Fruit fly (Drosophila melanogaster): ENCODE measurements around the gene CG5938.

The CG5938 gene

dm6 chr3R:27281022-27281810 lies 6.6 kb downstream of the CG5938 start:
- TF ChIP-seq CG33017 (tag; optimal IDR thresholded peaks at IDR 0.05) (peak; percentile 92), cic (GFP tag; optimal IDR thresholded peaks at IDR 0.05) (peak; percentile 96), CG7101 (tag; optimal IDR thresholded peaks at IDR 0.05) (peak; percentile 90), cnc (optimal IDR thresholded peaks at IDR 0.05) (no peak), CG7045 (GFP tag; optimal IDR thresholded peaks at IDR 0.05) (peak; percentile 81), CG14711 (tag; optimal IDR thresholded peaks at IDR 0.05) (peak; percentile 83), Clk (GFP tag; optimal IDR thresholded peaks at IDR 0.05) (peak; percentile 70), bab1 (GFP tag; optimal IDR thresholded peaks at IDR 0.05) (peak; percentile 81), toe (GFP tag; optimal IDR thresholded peaks at IDR 0.05) (peak; percentile 58), ovo (GFP tag; optimal IDR thresholded peaks at IDR 0.05) (peak; percentile 19), CG5204 (GFP tag; optimal IDR thresholded peaks at IDR 0.05) (peak; percentile 79), Hr96 (GFP tag; optimal IDR thresholded peaks at IDR 0.05) (peak; percentile 87), CG11617 (GFP tag; optimal IDR thresholded peaks at IDR 0.05) (peak; percentile 74), tj (GFP tag; optimal IDR thresholded peaks at IDR 0.05) (peak; percentile 52), pad (GFP tag; optimal IDR thresholded peaks at IDR 0.05) (peak; percentile 63), kay (GFP tag; ENCODE audit: borderline replicate concordance) (no peak), Crg-1 (GFP tag; optimal IDR thresholded peaks at IDR 0.05) (peak; percentile 81), Mnt (GFP tag; optimal IDR thresholded peaks at IDR 0.05) (peak; percentile 70), CG1620 (GFP tag; optimal IDR thresholded peaks at IDR 0.05) (peak; percentile 47), CG12768 (GFP tag; optimal IDR thresholded peaks at IDR 0.05) (peak; percentile 93)

DNA sequence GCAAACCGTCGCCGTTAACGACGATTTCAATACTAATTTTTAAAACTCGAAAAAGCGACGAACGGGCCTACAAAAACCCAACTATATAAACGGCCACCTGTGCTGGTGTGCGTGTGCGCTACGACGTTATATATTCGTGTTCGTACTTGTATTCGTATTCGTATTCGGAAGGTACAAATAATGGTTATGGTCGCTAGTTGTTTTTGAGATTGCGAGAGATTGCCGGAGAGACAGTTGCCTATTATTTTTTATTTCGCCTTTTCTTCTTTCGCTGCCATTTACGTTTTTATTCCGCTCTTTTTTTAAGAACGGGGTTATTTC lies 7.2 kb downstream of the CG5938 start:
- TF ChIP-seq Mnt (GFP tag; optimal IDR thresholded peaks at IDR 0.05) (peak; percentile 16), bab1 (GFP tag; optimal IDR thresholded peaks at IDR 0.05) (no peak), cic (GFP tag; optimal IDR thresholded peaks at IDR 0.05) (peak; percentile 30), Hr96 (GFP tag; optimal IDR thresholded peaks at IDR 0.05) (peak; percentile 4)

- TF ChIP-seq CG7101 (tag; optimal IDR thresholded peaks at IDR 0.05) (peak; percentile 75), kay (GFP tag; ENCODE audit: borderline replicate concordance) (no peak), CG7045 (GFP tag; optimal IDR thresholded peaks at IDR 0.05) (peak; percentile 68), pad (GFP tag; optimal IDR thresholded peaks at IDR 0.05) (peak; percentile 48), Mnt (GFP tag; optimal IDR thresholded peaks at IDR 0.05) (peak; percentile 21), CG11617 (GFP tag; optimal IDR thresholded peaks at IDR 0.05) (peak; percentile 85), Clk (GFP tag; optimal IDR thresholded peaks at IDR 0.05) (peak; percentile 59), Crg-1 (GFP tag; optimal IDR thresholded peaks at IDR 0.05) (peak; percentile 41), ovo (GFP tag; optimal IDR thresholded peaks at IDR 0.05) (no peak), toe (GFP tag; optimal IDR thresholded peaks at IDR 0.05) (peak; percentile 76), cic (GFP tag; optimal IDR thresholded peaks at IDR 0.05) (no peak), CG1620 (GFP tag; optimal IDR thresholded peaks at IDR 0.05) (peak; percentile 67), tj (GFP tag; optimal IDR thresholded peaks at IDR 0.05) (peak; percentile 62), CG33017 (tag; optimal IDR thresholded peaks at IDR 0.05) (peak; percentile 78), cnc (optimal IDR thresholded peaks at IDR 0.05) (no peak), Hr96 (GFP tag; optimal IDR thresholded peaks at IDR 0.05) (peak; percentile 70), bab1 (GFP tag; optimal IDR thresholded peaks at IDR 0.05) (peak; percentile 74), CG5204 (GFP tag; optimal IDR thresholded peaks at IDR 0.05) (peak; percentile 84), CG14711 (tag; optimal IDR thresholded peaks at IDR 0.05) (peak; percentile 72), CG12768 (GFP tag; optimal IDR thresholded peaks at IDR 0.05) (peak; percentile 51)
These were observed 7.7 kb downstream of the CG5938 start, which contains the start of gene mrt for dm6 chr3R:27282286-27282685. Gene mrt (minus strand): TSS chr3R:27282661.

dm6 chr3R:27283645-27284044 lies 9.1 kb downstream of the CG5938 start, which contains the start of gene CG3368:
Gene CG3368 (plus strand): TSS chr3R:27283780.
- peak; percentile 54 for TF ChIP-seq Mnt (GFP tag; optimal IDR thresholded peaks at IDR 0.05)
- no peak for TF ChIP-seq CG11617 (GFP tag; optimal IDR thresholded peaks at IDR 0.05)

DNA sequence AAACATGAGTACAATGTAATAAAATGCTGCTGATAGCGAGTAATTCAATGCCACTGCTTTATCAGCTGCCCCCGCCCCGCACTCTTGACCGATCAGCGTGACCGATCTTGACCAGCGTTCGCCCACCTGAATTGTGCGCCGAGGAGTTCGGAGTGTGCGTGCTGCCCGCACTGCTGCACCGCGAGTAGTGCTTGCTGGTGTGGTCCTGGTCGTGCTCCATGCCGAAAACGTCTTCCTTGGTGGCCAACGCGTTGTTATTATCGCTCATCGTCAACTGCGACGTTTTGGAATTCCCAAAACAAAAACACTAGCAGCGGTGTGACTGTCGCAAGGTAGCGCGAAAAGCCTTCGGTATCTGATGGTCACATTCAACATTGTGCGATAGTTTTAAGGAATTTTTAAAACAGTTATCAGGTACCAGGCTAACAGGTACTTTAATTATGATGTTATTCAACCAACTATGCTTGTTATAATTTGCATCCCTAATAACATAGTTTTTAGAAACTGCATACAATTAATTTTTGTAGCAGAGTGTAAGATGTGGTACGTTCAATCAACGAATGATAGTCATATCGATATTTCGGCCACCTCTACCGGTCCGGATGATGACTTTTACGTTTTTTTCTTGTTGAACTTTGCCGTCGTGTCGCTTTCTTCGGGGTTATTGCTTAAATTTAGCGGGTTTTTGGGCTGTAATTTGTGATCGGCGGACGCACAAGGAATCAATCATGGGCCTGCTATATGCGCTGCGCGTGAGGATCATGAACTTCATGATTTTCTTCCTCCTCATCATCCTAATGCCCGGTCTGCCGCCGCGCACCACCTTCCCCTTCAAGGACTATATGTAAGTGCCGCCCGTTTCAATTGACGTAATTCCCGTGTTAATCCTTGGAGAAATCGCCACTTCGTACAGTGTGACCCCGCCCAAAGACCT lies 13.9 kb downstream of the CG5938 start, which contains the start of the genes bigmax and Hmu:
TSS of gene bigmax (minus strand) at position 325 of the 934 bp plus-strand sequence.
TSS of gene Hmu (plus strand) at position 568 of the 934 bp plus-strand sequence.
- TF ChIP-seq Crg-1 (GFP tag; optimal IDR thresholded peaks at IDR 0.05) (peak; percentile 71), CG5204 (GFP tag; optimal IDR thresholded peaks at IDR 0.05) (peak; percentile 74), pad (GFP tag; optimal IDR thresholded peaks at IDR 0.05) (peak; percentile 56), bab1 (GFP tag; optimal IDR thresholded peaks at IDR 0.05) (peak; percentile 80), CG7045 (GFP tag; optimal IDR thresholded peaks at IDR 0.05) (peak; percentile 79), ovo (GFP tag; optimal IDR thresholded peaks at IDR 0.05) (no peak), Hr96 (GFP tag; optimal IDR thresholded peaks at IDR 0.05) (peak; percentile 77), kay (GFP tag; ENCODE audit: borderline replicate concordance) (no peak), tj (GFP tag; optimal IDR thresholded peaks at IDR 0.05) (peak; percentile 96), toe (GFP tag; optimal IDR thresholded peaks at IDR 0.05) (peak; percentile 89), CG14711 (tag; optimal IDR thresholded peaks at IDR 0.05) (peak; percentile 73), Mnt (GFP tag; optimal IDR thresholded peaks at IDR 0.05) (peak; percentile 83), cnc (optimal IDR thresholded peaks at IDR 0.05) (peak in 1 of 2 experiments; percentile 72), CG11617 (GFP tag; optimal IDR thresholded peaks at IDR 0.05) (peak; percentile 71), Clk (GFP tag; optimal IDR thresholded peaks at IDR 0.05) (peak; percentile 70), CG12768 (GFP tag; optimal IDR thresholded peaks at IDR 0.05) (peak; percentile 34), cic (GFP tag; optimal IDR thresholded peaks at IDR 0.05) (peak; percentile 78), CG33017 (tag; optimal IDR thresholded peaks at IDR 0.05) (peak; percentile 50), CG7101 (tag; optimal IDR thresholded peaks at IDR 0.05) (peak; percentile 78), CG1620 (GFP tag; optimal IDR thresholded peaks at IDR 0.05) (peak; percentile 81)

Measured in whole organism, adult.